Worm (Caenorhabditis elegans): ENCODE results near the gene dct-6.
A peak's percentile ranks its signal among the peaks of the same experiment; 100 is the strongest.

DNA sequence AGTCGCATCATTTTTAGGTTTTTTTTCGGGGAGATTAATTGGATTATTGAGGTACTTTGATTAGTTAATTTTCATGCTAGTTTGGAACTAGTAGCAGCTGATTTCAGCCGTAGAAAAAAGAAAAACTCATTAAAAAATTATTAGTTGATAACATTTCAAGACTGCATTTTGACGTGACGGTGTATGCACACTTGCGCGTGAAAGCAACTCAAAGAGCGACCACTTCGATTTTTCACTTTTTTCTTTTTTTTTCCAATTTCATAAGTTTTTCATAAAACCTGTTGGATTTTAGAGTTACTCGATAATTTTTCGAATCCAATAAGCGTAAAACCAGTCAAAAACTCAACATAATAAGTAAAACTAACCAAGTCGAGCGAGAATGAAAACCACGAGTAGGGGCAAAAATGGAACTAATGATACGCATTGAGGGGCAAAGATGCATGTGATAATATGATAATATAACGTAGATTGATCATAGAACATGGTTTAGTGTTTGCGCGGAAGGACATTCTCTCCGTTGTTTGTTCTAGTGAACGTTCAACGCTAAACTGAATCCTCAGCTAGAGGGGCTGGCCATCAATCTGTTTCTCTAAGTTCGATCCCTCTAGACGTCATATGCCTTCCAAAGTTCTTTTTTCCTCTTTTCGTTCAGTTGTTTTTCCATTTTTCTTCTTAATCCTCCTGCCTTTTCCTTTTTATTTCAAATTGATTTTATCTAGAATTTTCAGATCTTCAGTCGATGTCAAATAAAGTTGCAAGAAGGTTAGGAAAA, 17.9 kb upstream of the dct-6 start, which contains the start of the genes F25B5.6 and F25B5.3:
- peak; percentile 63 for TF ChIP-seq unc-55 (GFP tag; optimal IDR thresholded peaks at IDR 0.05)
- no peak for TF ChIP-seq lin-11 (tag; optimal IDR thresholded peaks at IDR 0.05)
- no peak for TF ChIP-seq unc-39 (tag; optimal IDR thresholded peaks at IDR 0.05)
- TF ChIP-seq dmd-4 (tag; optimal IDR thresholded peaks at IDR 0.05): no peak
- TF ChIP-seq sem-4 (tag; optimal IDR thresholded peaks at IDR 0.05): no peak
- no peak for TF ChIP-seq nhr-237 (tag; optimal IDR thresholded peaks at IDR 0.05)
- TF ChIP-seq lsy-2 (tag; optimal IDR thresholded peaks at IDR 0.05): peak in 1 of 2 experiments; percentile 16

Data from whole organism, L2 larva.